Worm (Caenorhabditis elegans): Measurements from ENCODE around the gene R02F11.3.

The R02F11.3 gene

DNA sequence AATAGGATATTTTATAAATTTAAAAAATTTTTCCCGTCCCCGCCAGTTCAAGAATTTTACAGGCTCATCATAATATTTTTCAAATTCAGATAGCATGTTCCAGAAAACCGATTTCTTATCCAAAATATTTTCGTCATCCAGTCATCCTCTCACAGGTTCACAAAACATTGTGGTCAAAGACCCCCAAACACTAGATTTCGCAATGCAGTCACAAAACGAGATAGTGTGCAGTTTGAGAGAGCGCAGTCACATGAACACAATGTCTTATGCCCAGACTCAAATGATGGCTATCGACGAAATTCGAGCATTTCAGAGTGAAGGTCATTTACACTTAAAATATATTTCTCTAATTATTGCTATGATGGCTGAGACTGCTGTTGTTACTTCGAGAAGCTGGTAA is 38.8 kb upstream of the R02F11.3 start, which contains the start of gene abhd-5.2:
Gene abhd-5.2, plus strand, starts transcription at position 95 of the 400 bp plus-strand sequence.
- TF ChIP-seq nhr-12 (tag; optimal IDR thresholded peaks at IDR 0.05) (no peak), ces-1 (GFP tag; optimal IDR thresholded peaks at IDR 0.05) (peak; percentile 37)

DNA sequence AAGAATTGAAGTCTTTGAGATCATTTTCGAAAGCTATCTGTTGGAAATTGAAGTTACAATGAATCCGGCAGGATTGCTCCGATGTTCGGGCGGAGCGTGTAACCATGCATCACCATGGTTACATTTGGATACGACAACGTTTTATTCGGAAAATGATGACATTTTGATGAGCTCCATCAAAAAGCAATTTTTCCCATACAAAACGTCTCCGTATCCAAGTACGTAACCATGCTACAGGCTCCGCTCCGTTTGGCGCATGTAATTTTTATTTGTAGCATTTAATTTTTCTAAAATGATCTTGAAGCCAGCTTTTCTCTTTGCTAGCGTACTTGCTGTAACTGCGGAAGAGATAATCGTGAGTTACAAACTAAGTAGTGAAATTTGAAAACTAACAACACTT is 36.8 kb upstream of the R02F11.3 start, which contains the start of the genes cwp-2 and cwp-3:
Gene cwp-2, minus strand, starts transcription at position 101 of the 400 bp plus-strand sequence.
Gene cwp-3, plus strand, starts transcription at position 293 of the 400 bp plus-strand sequence.
- no peak for TF ChIP-seq zip-8 (tag; optimal IDR thresholded peaks at IDR 0.05)
- TF ChIP-seq mab-5 (tag; optimal IDR thresholded peaks at IDR 0.05), result no peak
- TF ChIP-seq ces-1 (GFP tag; optimal IDR thresholded peaks at IDR 0.05), result no peak
- TF ChIP-seq unc-39 (tag; optimal IDR thresholded peaks at IDR 0.05), result no peak
- no peak for TF ChIP-seq drap-1 (GFP tag; optimal IDR thresholded peaks at IDR 0.05)
- no peak for TF ChIP-seq ceh-83 (GFP tag; optimal IDR thresholded peaks at IDR 0.05)
- no peak for TF ChIP-seq flh-1 (GFP tag; optimal IDR thresholded peaks at IDR 0.05)
- TF ChIP-seq unc-120 (tag; optimal IDR thresholded peaks at IDR 0.05; ENCODE audit: poor library complexity, severe bottlenecking), result no peak
- no peak for TF ChIP-seq nhr-2 (tag; optimal IDR thresholded peaks at IDR 0.05)
- no peak for TF ChIP-seq M03D4.4 (tag; optimal IDR thresholded peaks at IDR 0.05)
- no peak for TF ChIP-seq unc-62 (GFP tag; optimal IDR thresholded peaks at IDR 0.05)
- no peak for TF ChIP-seq nhr-12 (tag; optimal IDR thresholded peaks at IDR 0.05)
- TF ChIP-seq pha-4 (tag; optimal IDR thresholded peaks at IDR 0.05), result no peak
- no peak for TF ChIP-seq sptf-1 (tag; optimal IDR thresholded peaks at IDR 0.05)
- TF ChIP-seq blmp-1 (tag; optimal IDR thresholded peaks at IDR 0.05), result no peak
- TF ChIP-seq snpc-4 (tag; optimal IDR thresholded peaks at IDR 0.05), result no peak
- no peak for TF ChIP-seq tbx-8 (GFP tag; optimal IDR thresholded peaks at IDR 0.05)
- no peak for TF ChIP-seq nhr-76 (tag; optimal IDR thresholded peaks at IDR 0.05)
- TF ChIP-seq ztf-11 (tag; optimal IDR thresholded peaks at IDR 0.05), result no peak

DNA sequence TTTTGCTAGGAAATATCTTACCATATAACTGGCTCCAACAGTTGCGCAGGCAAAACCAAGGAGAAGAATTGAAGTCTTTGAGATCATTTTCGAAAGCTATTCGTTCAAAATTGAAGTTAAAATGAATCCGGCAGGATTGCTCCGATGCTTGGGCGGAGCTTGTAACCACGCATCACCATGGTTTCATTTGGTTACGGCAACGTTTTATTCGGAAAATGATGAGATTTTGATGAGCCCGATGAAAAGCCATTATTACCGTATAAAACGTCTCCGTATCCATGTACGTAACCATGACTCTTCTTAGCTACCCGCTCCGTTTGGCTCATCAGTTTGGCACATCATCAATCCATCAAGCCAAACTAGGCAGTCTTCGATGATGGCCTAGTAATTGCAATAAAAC is 35.4 kb upstream of the R02F11.3 start, which contains the start of gene cwp-1:
Gene cwp-1, minus strand, starts transcription at position 101 of the 400 bp plus-strand sequence.
- no peak for TF ChIP-seq sem-2 (GFP tag; optimal IDR thresholded peaks at IDR 0.05)
- no peak for TF ChIP-seq nhr-2 (tag; optimal IDR thresholded peaks at IDR 0.05)
- TF ChIP-seq unc-62 (GFP tag; optimal IDR thresholded peaks at IDR 0.05), result no peak
- TF ChIP-seq ztf-11 (tag; optimal IDR thresholded peaks at IDR 0.05), result no peak
- TF ChIP-seq elt-1 (tag; optimal IDR thresholded peaks at IDR 0.05; ENCODE audit: borderline replicate concordance, insufficient read depth), result no peak
- no peak for TF ChIP-seq mab-5 (tag; optimal IDR thresholded peaks at IDR 0.05)
- no peak for TF ChIP-seq lin-32 (GFP tag; optimal IDR thresholded peaks at IDR 0.05)
- TF ChIP-seq mep-1 (tag; optimal IDR thresholded peaks at IDR 0.05), result no peak
- no peak for TF ChIP-seq pha-4 (tag; optimal IDR thresholded peaks at IDR 0.05)
- no peak for TF ChIP-seq ceh-83 (GFP tag; optimal IDR thresholded peaks at IDR 0.05)
- no peak for TF ChIP-seq drap-1 (GFP tag; optimal IDR thresholded peaks at IDR 0.05)
- TF ChIP-seq cnd-1 (tag; optimal IDR thresholded peaks at IDR 0.05), result no peak
- no peak for TF ChIP-seq ceh-39 (tag; optimal IDR thresholded peaks at IDR 0.05)
- TF ChIP-seq lsy-2 (tag; optimal IDR thresholded peaks at IDR 0.05), result no peak
- no peak for TF ChIP-seq ceh-43 (GFP tag; optimal IDR thresholded peaks at IDR 0.05)
- TF ChIP-seq nhr-12 (tag; optimal IDR thresholded peaks at IDR 0.05), result no peak
- no peak for TF ChIP-seq ces-1 (GFP tag; optimal IDR thresholded peaks at IDR 0.05)

DNA sequence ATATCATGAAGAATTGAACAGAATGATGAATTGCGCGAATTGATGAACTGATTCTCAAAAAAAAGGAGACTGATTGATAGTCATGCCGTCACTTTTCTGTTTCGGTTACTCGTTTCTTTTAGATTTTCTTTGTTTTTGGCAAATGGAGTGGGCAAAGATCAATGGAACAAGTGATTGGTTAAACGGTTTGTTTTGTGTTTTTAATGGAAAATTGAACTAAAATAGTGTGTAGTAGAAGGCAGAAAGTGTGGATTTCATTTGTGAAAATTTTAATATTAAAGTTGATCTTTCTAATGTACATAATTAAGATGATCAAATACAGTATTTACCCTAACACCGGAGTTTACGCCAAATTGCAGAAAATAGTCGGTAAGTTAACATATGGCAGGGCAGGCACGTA is 34.2 kb upstream of the R02F11.3 start, which contains the start of gene nas-9:
Gene nas-9, minus strand, starts transcription at position 101 of the 400 bp plus-strand sequence.
- TF ChIP-seq nhr-237 (tag; optimal IDR thresholded peaks at IDR 0.05), result no peak
- no peak for TF ChIP-seq unc-39 (tag; optimal IDR thresholded peaks at IDR 0.05)
- TF ChIP-seq lin-32 (GFP tag; optimal IDR thresholded peaks at IDR 0.05), result no peak
- TF ChIP-seq elt-3 (tag; optimal IDR thresholded peaks at IDR 0.05), result no peak
- TF ChIP-seq bed-3 (GFP tag; optimal IDR thresholded peaks at IDR 0.05), result no peak
- no peak for TF ChIP-seq zip-8 (tag; optimal IDR thresholded peaks at IDR 0.05)
- no peak for TF ChIP-seq nhr-2 (tag; optimal IDR thresholded peaks at IDR 0.05)
- no peak for TF ChIP-seq ceh-43 (GFP tag; optimal IDR thresholded peaks at IDR 0.05)
- no peak for TF ChIP-seq tbx-8 (GFP tag; optimal IDR thresholded peaks at IDR 0.05)
- no peak for TF ChIP-seq ceh-39 (tag; optimal IDR thresholded peaks at IDR 0.05)
- TF ChIP-seq flh-1 (GFP tag; optimal IDR thresholded peaks at IDR 0.05), result no peak
- TF ChIP-seq ztf-11 (tag; optimal IDR thresholded peaks at IDR 0.05), result no peak
- TF ChIP-seq lin-13 (tag; optimal IDR thresholded peaks at IDR 0.05), result no peak
- no peak for TF ChIP-seq sptf-1 (tag; optimal IDR thresholded peaks at IDR 0.05)
- TF ChIP-seq M03D4.4 (tag; optimal IDR thresholded peaks at IDR 0.05), result no peak

DNA sequence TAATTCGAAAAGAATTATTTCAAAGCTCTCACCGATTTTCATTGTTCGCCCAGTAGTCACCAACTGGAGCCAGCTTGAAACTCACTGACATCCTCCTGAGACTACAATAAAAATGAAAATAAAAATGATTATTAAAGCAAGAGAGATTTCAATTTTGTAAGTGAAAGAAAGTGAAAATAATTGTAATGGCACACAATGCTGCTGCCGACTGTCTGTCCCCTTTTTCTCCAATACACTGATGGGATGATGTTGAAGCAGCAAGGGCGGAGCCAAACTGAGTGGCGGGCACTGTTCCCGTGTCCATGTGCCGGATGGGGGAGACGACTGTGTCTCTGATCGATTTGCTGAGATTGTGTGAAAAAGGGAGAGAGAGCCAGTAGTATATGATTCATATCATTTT is 28.5 kb upstream of the R02F11.3 start, which contains the start of gene C37H5.14:
Gene C37H5.14, minus strand, starts transcription at position 101 of the 400 bp plus-strand sequence.
- TF ChIP-seq bed-3 (GFP tag; optimal IDR thresholded peaks at IDR 0.05) (no peak), drap-1 (GFP tag; optimal IDR thresholded peaks at IDR 0.05) (no peak), ceh-39 (tag; optimal IDR thresholded peaks at IDR 0.05) (no peak), blmp-1 (tag; optimal IDR thresholded peaks at IDR 0.05) (no peak), pha-4 (tag; optimal IDR thresholded peaks at IDR 0.05) (no peak), ham-2 (GFP tag; optimal IDR thresholded peaks at IDR 0.05) (no peak), lin-32 (GFP tag; optimal IDR thresholded peaks at IDR 0.05) (no peak), elt-1 (tag; optimal IDR thresholded peaks at IDR 0.05; ENCODE audit: borderline replicate concordance, insufficient read depth) (no peak), nhr-2 (tag; optimal IDR thresholded peaks at IDR 0.05) (no peak), ztf-11 (tag; optimal IDR thresholded peaks at IDR 0.05) (no peak), nhr-237 (tag; optimal IDR thresholded peaks at IDR 0.05) (no peak), unc-39 (tag; optimal IDR thresholded peaks at IDR 0.05) (no peak), ceh-83 (GFP tag; optimal IDR thresholded peaks at IDR 0.05) (no peak)
